Fruit fly (Drosophila melanogaster) whole organism, embryonic: ENCODE results near the gene CG15550.

Experiments
- Abd-B ChIP-seq: fragments of 200-800 bp; sonication (Bioruptor generic); optimal IDR thresholded peaks from 2 replicates; lab custom pipeline; 2018; ENCODE audit warnings: missing biosample characterization, mild to moderate bottlenecking, missing genetic modification characterization, moderate library complexity
- Adf1 ChIP-seq: fragments of 200-800 bp; sonication (Bioruptor generic); IDR thresholded peaks from 2 replicates; pipeline ENCODE4 v1.3.6; 2022; ENCODE audit warnings: missing biosample characterization, missing genetic modification characterization
- Asciz ChIP-seq: fragments of 200-800 bp; sonication (Bioruptor generic); optimal IDR thresholded peaks from 2 replicates; lab custom pipeline; 2017; ENCODE audit warnings: missing biosample characterization, mild to moderate bottlenecking, missing genetic modification characterization, missing genetic modification reagents
- B-H2 ChIP-seq: fragments of 200-800 bp; sonication (Bioruptor generic); optimal IDR thresholded peaks from 2 replicates; lab custom pipeline; 2018; ENCODE audit warnings: missing biosample characterization, mild to moderate bottlenecking, missing genetic modification characterization
- Blimp-1 ChIP-seq: fragments of 200-800 bp; sonication (Bioruptor generic); optimal IDR thresholded peaks from 3 replicates; lab custom pipeline; 2018; ENCODE audit warnings: missing biosample characterization, missing genetic modification characterization, mild to moderate bottlenecking, moderate library complexity, missing genetic modification reagents
- C15 ChIP-seq: fragments of 200-800 bp; sonication (Bioruptor generic); IDR thresholded peaks from 3 replicates; pipeline ENCODE4 v1.3.6; 2022; ENCODE audit warnings: missing biosample characterization, missing genetic modification characterization
- CG12769 ChIP-seq: fragments of 200-800 bp; sonication (Bioruptor generic); optimal IDR thresholded peaks from 2 replicates; lab custom pipeline; 2019; ENCODE audit warnings: missing biosample characterization, mild to moderate bottlenecking, missing genetic modification characterization, moderate library complexity
- CG15011 ChIP-seq: fragments of 200-800 bp; sonication (Bioruptor generic); optimal IDR thresholded peaks from 3 replicates; lab custom pipeline; 2018; ENCODE audit warnings: missing biosample characterization, mild to moderate bottlenecking, missing genetic modification characterization
- CG1647 ChIP-seq: fragments of 200-800 bp; sonication (Bioruptor generic); optimal IDR thresholded peaks from 3 replicates; lab custom pipeline; 2016; ENCODE audit warnings: missing biosample characterization, missing genetic modification characterization
- CG16863 ChIP-seq: fragments of 200-800 bp; sonication (Bioruptor generic); optimal IDR thresholded peaks from 3 replicates; lab custom pipeline; 2016; ENCODE audit warnings: missing biosample characterization, missing genetic modification characterization
- CG18599 ChIP-seq: fragments of 200-800 bp; sonication (Bioruptor generic); optimal IDR thresholded peaks from 3 replicates; lab custom pipeline; 2017; ENCODE audit warnings: missing biosample characterization, missing genetic modification characterization, mild to moderate bottlenecking, moderate library complexity, missing genetic modification reagents
- CG2129 ChIP-seq: fragments of 200-800 bp; sonication (Bioruptor generic); IDR thresholded peaks from 2 replicates; pipeline ENCODE4 v1.3.6; 2022; ENCODE audit warnings: missing biosample characterization, missing genetic modification characterization; ENCODE audit not compliant: partially characterized antibody
- CG31365 ChIP-seq: fragments of 200-800 bp; sonication (Bioruptor generic); optimal IDR thresholded peaks from 2 replicates; lab custom pipeline; 2018; ENCODE audit warnings: missing biosample characterization, mild to moderate bottlenecking, missing genetic modification characterization
- CG31388 ChIP-seq: fragments of 200-800 bp; sonication (Bioruptor generic); optimal IDR thresholded peaks from 2 replicates; lab custom pipeline; 2016; ENCODE audit warnings: missing biosample characterization, missing genetic modification characterization
- CG34224 ChIP-seq: fragments of 200-800 bp; sonication (Bioruptor generic); IDR thresholded peaks from 3 replicates; pipeline ENCODE4 v1.3.6; 2022; ENCODE audit warnings: missing biosample characterization, missing genetic modification characterization; ENCODE audit not compliant: partially characterized antibody
- CG42726 ChIP-seq: fragments of 200-800 bp; sonication (Bioruptor generic); IDR thresholded peaks from 2 replicates; pipeline ENCODE4 v1.3.6; 2022; ENCODE audit warnings: missing biosample characterization, missing genetic modification characterization; ENCODE audit not compliant: partially characterized antibody
- CG4404 ChIP-seq: fragments of 200-800 bp; sonication (Bioruptor generic); IDR thresholded peaks from 2 replicates; pipeline ENCODE4 v1.3.6; 2022; ENCODE audit warnings: missing biosample characterization, missing genetic modification characterization
- CG5180 ChIP-seq: fragments of 200-800 bp; sonication (Bioruptor generic); optimal IDR thresholded peaks from 3 replicates; lab custom pipeline; 2017; ENCODE audit warnings: missing biosample characterization, missing genetic modification characterization, mild to moderate bottlenecking, moderate library complexity, missing genetic modification reagents
- CG6683 ChIP-seq: fragments of 200-800 bp; sonication (Bioruptor generic); optimal IDR thresholded peaks from 2 replicates; lab custom pipeline; 2017; ENCODE audit warnings: missing biosample characterization, mild to moderate bottlenecking, missing genetic modification characterization, missing genetic modification reagents
- CG7556 ChIP-seq: fragments of 200-800 bp; sonication (Bioruptor generic); optimal IDR thresholded peaks from 2 replicates; lab custom pipeline; 2017; ENCODE audit warnings: missing biosample characterization, mild to moderate bottlenecking, missing genetic modification characterization
- CG7839 ChIP-seq: fragments of 200-800 bp; sonication (Bioruptor generic); optimal IDR thresholded peaks from 3 replicates; lab custom pipeline; 2018; ENCODE audit warnings: missing biosample characterization, mild to moderate bottlenecking, missing genetic modification characterization, moderate library complexity
- CG8478 ChIP-seq: fragments of >200 bp; optimal IDR thresholded peaks from 2 replicates; lab custom pipeline; 2018
- CG8924 ChIP-seq: fragments of 200-800 bp; optimal IDR thresholded peaks from 3 replicates; lab custom pipeline; 2019; ENCODE audit warnings: missing biosample characterization, mild to moderate bottlenecking, missing genetic modification characterization, moderate library complexity
- CTCF ChIP-seq: fragments of 200-800 bp; sonication (Bioruptor generic); optimal IDR thresholded peaks from 2 replicates; lab custom pipeline; 2017; ENCODE audit warnings: missing biosample characterization, mild to moderate bottlenecking, missing genetic modification characterization, moderate library complexity
- CoRest ChIP-seq: fragments of 200-800 bp; sonication (Bioruptor generic); optimal IDR thresholded peaks from 3 replicates; lab custom pipeline; 2018; ENCODE audit warnings: missing biosample characterization, mild to moderate bottlenecking, missing genetic modification characterization, moderate library complexity
- Ets65A ChIP-seq: fragments of 200-800 bp; sonication (Bioruptor generic); peaks from one replicate; lab custom pipeline; 2016; ENCODE audit warnings: missing biosample characterization, missing genetic modification characterization
- H15 ChIP-seq: fragments of 200-800 bp; sonication (Bioruptor generic); IDR thresholded peaks from 3 replicates; pipeline ENCODE4 v1.3.6; 2022; ENCODE audit warnings: missing biosample characterization, missing genetic modification characterization
- HHEX ChIP-seq: fragments of 200-800 bp; sonication (Bioruptor generic); optimal IDR thresholded peaks from 3 replicates; lab custom pipeline; 2017; ENCODE audit warnings: missing biosample characterization, mild to moderate bottlenecking, missing genetic modification characterization, missing genetic modification reagents
- HmgD ChIP-seq: fragments of 200-800 bp; sonication (Bioruptor generic); optimal IDR thresholded peaks from 3 replicates; lab custom pipeline; 2016; ENCODE audit warnings: missing biosample characterization, missing genetic modification characterization
- Kr ChIP-seq: fragments of 200-800 bp; sonication (Bioruptor generic); optimal IDR thresholded peaks from 2 replicates; lab custom pipeline; 2017; ENCODE audit warnings: missing biosample characterization, mild to moderate bottlenecking, missing genetic modification characterization
- MBD-R2 ChIP-seq: fragments of 200-800 bp; sonication (Bioruptor generic); IDR thresholded peaks from 2 replicates; pipeline ENCODE4 v1.3.6; 2022; ENCODE audit warnings: missing biosample characterization, missing genetic modification characterization
- Med ChIP-seq: fragments of 200-800 bp; sonication (Bioruptor generic); peaks from one replicate; lab custom pipeline; 2016; ENCODE audit warnings: missing biosample characterization, missing genetic modification characterization, mild to moderate bottlenecking, inconsistent platforms, moderate library complexity
- Myb ChIP-seq: fragments of 200-800 bp; sonication (Bioruptor generic); optimal IDR thresholded peaks from 2 replicates; lab custom pipeline; 2016; ENCODE audit warnings: missing biosample characterization, missing genetic modification characterization
- amos ChIP-seq: fragments of 200-800 bp; sonication (Bioruptor generic); IDR thresholded peaks from 2 replicates; pipeline ENCODE4 v1.3.6; 2022; ENCODE audit warnings: missing biosample characterization, missing genetic modification characterization; ENCODE audit not compliant: partially characterized antibody
- ara ChIP-seq: fragments of 200-800 bp; sonication (Bioruptor generic); IDR thresholded peaks from 2 replicates; pipeline ENCODE4 v1.3.6; 2022; ENCODE audit warnings: missing biosample characterization, missing genetic modification characterization
- bsh ChIP-seq, 2 experiments: fragments of 200-800 bp; sonication (Bioruptor generic); optimal IDR thresholded peaks; 2 replicates each; lab custom pipeline; 2017 to 2018; ENCODE audit warnings: mild to moderate bottlenecking in 2 of 2, missing biosample characterization in 2 of 2, missing genetic modification characterization in 2 of 2, moderate library complexity in 1 of 2
- gsb ChIP-seq: fragments of 200-800 bp; sonication (Bioruptor generic); IDR thresholded peaks from 2 replicates; pipeline ENCODE4 v1.3.6; 2022; ENCODE audit warnings: missing biosample characterization, missing genetic modification characterization
- gsb-n ChIP-seq: fragments of 200-800 bp; sonication (Bioruptor generic); optimal IDR thresholded peaks from 3 replicates; lab custom pipeline; 2018; ENCODE audit warnings: missing biosample characterization, mild to moderate bottlenecking, missing genetic modification characterization
- jumu ChIP-seq: fragments of 200-800 bp; sonication (Bioruptor generic); optimal IDR thresholded peaks from 3 replicates; lab custom pipeline; 2016; ENCODE audit warnings: missing biosample characterization, missing genetic modification characterization
- nau ChIP-seq: fragments of 200-800 bp; sonication (Bioruptor generic); optimal IDR thresholded peaks from 3 replicates; lab custom pipeline; 2017; ENCODE audit warnings: missing biosample characterization, mild to moderate bottlenecking, missing genetic modification characterization, missing genetic modification reagents
- phol ChIP-seq: fragments of 200-800 bp; sonication (Bioruptor generic); optimal IDR thresholded peaks from 3 replicates; lab custom pipeline; 2018; ENCODE audit warnings: missing biosample characterization, mild to moderate bottlenecking, missing genetic modification characterization, moderate library complexity
- pnt ChIP-seq: fragments of 200-800 bp; sonication (Bioruptor generic); optimal IDR thresholded peaks from 3 replicates; lab custom pipeline; 2016; ENCODE audit warnings: missing biosample characterization, missing genetic modification characterization
- psq ChIP-seq: fragments of 200-800 bp; sonication (Bioruptor generic); optimal IDR thresholded peaks from 2 replicates; lab custom pipeline; 2017; ENCODE audit warnings: missing biosample characterization, missing genetic modification characterization
- so ChIP-seq: fragments of 200-800 bp; sonication (Bioruptor generic); IDR thresholded peaks from 3 replicates; pipeline ENCODE4 v1.3.6; 2022; ENCODE audit warnings: missing biosample characterization, missing genetic modification characterization
- ssp ChIP-seq: fragments of 200-800 bp; sonication (Bioruptor generic); IDR thresholded peaks from 2 replicates; pipeline ENCODE4 v1.3.6; 2022; ENCODE audit warnings: missing biosample characterization, missing genetic modification characterization
- tio ChIP-seq: fragments of 200-800 bp; sonication (Bioruptor generic); optimal IDR thresholded peaks from 2 replicates; lab custom pipeline; 2017; ENCODE audit warnings: missing biosample characterization, missing genetic modification characterization, inconsistent platforms
- vnd ChIP-seq: fragments of 200-800 bp; sonication (Bioruptor generic); IDR thresholded peaks from 3 replicates; pipeline ENCODE4 v1.3.6; 2022; ENCODE audit warnings: missing biosample characterization, missing genetic modification characterization; ENCODE audit not compliant: partially characterized antibody
- zen2 ChIP-seq: fragments of 200-800 bp; sonication (Bioruptor generic); IDR thresholded peaks from 3 replicates; pipeline ENCODE4 v1.3.6; 2022; ENCODE audit warnings: missing biosample characterization, missing genetic modification characterization; ENCODE audit not compliant: partially characterized antibody
- zf30C ChIP-seq: fragments of 200-800 bp; sonication (Bioruptor generic); optimal IDR thresholded peaks from 3 replicates; lab custom pipeline; 2018; ENCODE audit warnings: missing biosample characterization, mild to moderate bottlenecking, missing genetic modification characterization

Gene CG15550

DNA sequence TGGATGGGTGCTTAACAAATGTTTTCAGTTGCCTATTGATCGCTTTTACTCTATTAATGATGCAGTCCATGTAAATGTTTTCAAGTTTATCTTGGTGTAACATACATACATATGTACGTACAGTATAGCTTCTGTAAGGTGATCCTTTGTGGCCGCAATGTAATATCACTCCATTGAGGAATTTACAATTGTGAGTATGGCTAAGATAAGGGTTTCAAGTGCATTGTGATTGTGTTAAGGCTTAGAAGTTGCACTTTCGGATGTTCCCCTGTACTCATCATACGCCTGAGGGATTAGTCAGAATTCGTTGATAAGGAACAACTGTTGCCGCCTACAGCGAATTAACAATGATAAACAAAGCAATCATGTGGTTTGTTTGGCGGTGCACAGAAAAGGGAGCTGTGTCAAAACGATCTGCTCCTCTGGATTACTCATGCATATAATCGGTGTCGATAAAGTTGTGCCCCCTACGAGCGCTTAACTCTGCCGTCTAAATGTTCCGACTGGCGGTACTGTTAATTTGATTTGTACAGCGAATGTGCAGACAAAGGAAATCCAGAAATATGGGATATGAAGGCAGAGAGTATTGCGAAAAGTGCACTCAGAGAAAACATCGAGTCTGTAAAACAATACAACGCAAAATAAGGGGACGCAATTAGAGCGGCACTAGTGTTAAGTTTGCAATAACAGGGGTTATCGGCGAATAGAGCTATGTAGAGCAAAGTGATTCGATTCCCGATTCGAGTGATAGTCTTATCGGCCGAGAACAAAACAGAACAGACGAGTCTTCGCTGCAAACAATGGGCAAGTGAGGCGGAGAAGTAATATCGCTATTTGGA is 49.0 kb downstream of the CG15550 start (continued):
- peak; percentile 72 for TF ChIP-seq CG18599 (GFP tag; lab: Kevin White, UChicago)
- TF ChIP-seq CoRest = peak; percentile 60
- no peak for TF ChIP-seq CG6683 (GFP tag; lab: Kevin White, UChicago)
- TF ChIP-seq amos (GFP tag; lab: Robert Waterston, UW) = no peak
- TF ChIP-seq CG31388 = no peak
- peak; percentile 84 for TF ChIP-seq CG7839 (tag; lab: Kevin White, UChicago)
- TF ChIP-seq Myb (GFP tag; lab: Kevin White, UChicago) = peak; percentile 42
- TF ChIP-seq phol (tag; lab: Kevin White, UChicago) = peak; percentile 66
- TF ChIP-seq tio (GFP tag; lab: Kevin White, UChicago) = no peak
- peak; percentile 17 for TF ChIP-seq CG15011 (GFP tag; lab: Kevin White, UChicago)
- TF ChIP-seq CG16863 (GFP tag; lab: Kevin White, UChicago) = peak; percentile 28
- TF ChIP-seq B-H2 (GFP tag; lab: Kevin White, UChicago) = no peak
- no peak for TF ChIP-seq nau (GFP tag; lab: Kevin White, UChicago)
- TF ChIP-seq so (GFP tag; lab: Robert Waterston, UW) = no peak
- no peak for TF ChIP-seq CG31365 (tag; lab: Kevin White, UChicago)
- no peak for TF ChIP-seq Adf1
- TF ChIP-seq Blimp-1 (GFP tag; lab: Kevin White, UChicago) = peak; percentile 62
- TF ChIP-seq pnt = peak; percentile 52
- TF ChIP-seq HHEX (GFP tag; lab: Kevin White, UChicago) = peak; percentile 61
- TF ChIP-seq ara = peak; percentile 70
- TF ChIP-seq C15 = 0 out of 3 replicates have a peak, but pooled peaks have one; percentile 16
- no peak for TF ChIP-seq zen2 (GFP tag; lab: Robert Waterston, UW)
- peak; percentile 50; the same call in 1 of the 2 replicates for TF ChIP-seq MBD-R2 (GFP tag; lab: Robert Waterston, UW)
- TF ChIP-seq zf30C (GFP tag; lab: Kevin White, UChicago) = no peak
- TF ChIP-seq Ets65A (GFP tag; lab: Kevin White, UChicago) = peak; percentile 96
- TF ChIP-seq Asciz (GFP tag; lab: Kevin White, UChicago) = peak; percentile 34
- no peak for TF ChIP-seq psq (GFP tag; lab: Kevin White, UChicago)
- TF ChIP-seq ssp (GFP tag; lab: Robert Waterston, UW) = peak; percentile 14; the same call in 1 of the 2 replicates
- no peak for TF ChIP-seq CG42726 (GFP tag; lab: Robert Waterston, UW)
- TF ChIP-seq gsb-n (tag; lab: Kevin White, UChicago) = peak; percentile 46
- no peak for TF ChIP-seq HmgD (GFP tag; lab: Kevin White, UChicago)
- peak; percentile 11 to 74 for TF ChIP-seq bsh (GFP tag; optimal IDR thresholded peaks at IDR 0.05; lab: Kevin White, UChicago)
- no peak for TF ChIP-seq CG5180 (GFP tag; lab: Kevin White, UChicago)
- TF ChIP-seq H15 (GFP tag; lab: Robert Waterston, UW) = peak; percentile 67; the same call in 2 of the 3 replicates
- no peak for TF ChIP-seq Kr (GFP tag; lab: Kevin White, UChicago)
- no peak for TF ChIP-seq Abd-B (GFP tag; lab: Kevin White, UChicago)
- TF ChIP-seq CG8924 (tag; lab: Kevin White, UChicago) = peak; percentile 52
- no peak for TF ChIP-seq CG12769 (tag; lab: Kevin White, UChicago)
- no peak for TF ChIP-seq CG2129 (GFP tag; lab: Robert Waterston, UW)
- peak; percentile 13 for TF ChIP-seq CTCF (GFP tag; lab: Kevin White, UChicago)
- TF ChIP-seq CG34224 = no peak
- TF ChIP-seq CG7556 (GFP tag; lab: Kevin White, UChicago) = peak; percentile 36
- peak; percentile 55 for TF ChIP-seq gsb (GFP tag; lab: Robert Waterston, UW)
- peak; percentile 98 for TF ChIP-seq Med
- TF ChIP-seq CG8478 (lab: Kevin White, UChicago) = no peak
- no peak for TF ChIP-seq vnd (GFP tag; lab: Robert Waterston, UW)
- peak; percentile 77 for TF ChIP-seq CG1647 (GFP tag; lab: Kevin White, UChicago)
- peak; percentile 62 for TF ChIP-seq jumu (GFP tag; lab: Kevin White, UChicago)
- TF ChIP-seq CG4404 (GFP tag; lab: Robert Waterston, UW) = no peak
